Comparison of ENCODE assay signal across 4 worm cellular contexts in genomic region chrV:14510746-14511145, ce11.
TF ChIP-seq lines count a peak whose summit lies in the region.

R02D5.9 (minus strand) TSS chrV:14511123.

TF ChIP-seq in whole organism, L1 larva, 84 proteins besides CTCF, POLR2A, EP300 and RAD21 (continues in another document):
- no peak for TF ChIP-seq nhr-11 (tag; optimal IDR thresholded peaks at IDR 0.05; lab: Kevin White, UChicago)
- TF ChIP-seq mdl-1 (tag; optimal IDR thresholded peaks at IDR 0.05; lab: Kevin White, UChicago), result peak in 1 of 2 experiments; percentile 94
- TF ChIP-seq nhr-237 (tag; optimal IDR thresholded peaks at IDR 0.05; lab: Kevin White, UChicago), result no peak
- TF ChIP-seq unc-86 (tag; optimal IDR thresholded peaks at IDR 0.05; lab: Kevin White, UChicago), result no peak
- no peak for TF ChIP-seq sup-37 (GFP tag; optimal IDR thresholded peaks at IDR 0.05; lab: Kevin White, UChicago)
- no peak for TF ChIP-seq lin-13 (GFP tag; optimal IDR thresholded peaks at IDR 0.05; lab: Kevin White, UChicago)
- TF ChIP-seq zip-4 (GFP tag; optimal IDR thresholded peaks at IDR 0.05; lab: Kevin White, UChicago), result no peak
- no peak for TF ChIP-seq fkh-10 (GFP tag; optimal IDR thresholded peaks at IDR 0.05; lab: Kevin White, UChicago)
- TF ChIP-seq ztf-11 (tag; optimal IDR thresholded peaks at IDR 0.05; lab: Kevin White, UChicago), result no peak
- TF ChIP-seq blmp-1 (tag; optimal IDR thresholded peaks at IDR 0.05; lab: Kevin White, UChicago), result peak; percentile 99
- TF ChIP-seq alr-1 (tag; optimal IDR thresholded peaks at IDR 0.05; lab: Kevin White, UChicago; ENCODE audit: borderline replicate concordance), result no peak
- peak; percentile 51 for TF ChIP-seq snu-23 (GFP tag; optimal IDR thresholded peaks at IDR 0.05; lab: Kevin White, UChicago)
- TF ChIP-seq isw-1 (GFP tag; IDR thresholded peaks at IDR 0.05; lab: Robert Waterston, UW), result no peak
- TF ChIP-seq nhr-28 (tag; optimal IDR thresholded peaks at IDR 0.05; lab: Kevin White, UChicago), result no peak
- no peak for TF ChIP-seq lin-15B (tag; optimal IDR thresholded peaks at IDR 0.05; lab: Kevin White, UChicago)
- no peak for TF ChIP-seq egl-13 (tag; optimal IDR thresholded peaks at IDR 0.05; lab: Kevin White, UChicago)
- peak; percentile 6 for TF ChIP-seq pag-3 (tag; optimal IDR thresholded peaks at IDR 0.05; lab: Kevin White, UChicago; ENCODE audit: borderline replicate concordance, insufficient read depth)
- TF ChIP-seq nhr-47 (tag; optimal IDR thresholded peaks at IDR 0.05; lab: Kevin White, UChicago), result no peak
- peak; percentile 4 to 9 for TF ChIP-seq efl-1 (optimal IDR thresholded peaks at IDR 0.05; lab: Kevin White, UChicago)
- TF ChIP-seq efl-1 (GFP tag; optimal IDR thresholded peaks at IDR 0.05 in 1 of 2; lab: Kevin White, UChicago), result peak in 1 of 2 experiments; percentile 4
- TF ChIP-seq aha-1 (tag; optimal IDR thresholded peaks at IDR 0.05; lab: Kevin White, UChicago), result no peak
- no peak for TF ChIP-seq unc-98 (GFP tag; IDR thresholded peaks at IDR 0.05; lab: Robert Waterston, UW)
- peak; percentile 87 for TF ChIP-seq lin-14 (GFP tag; optimal IDR thresholded peaks at IDR 0.05; lab: Kevin White, UChicago)

TF ChIP-seq in whole organism, L2 larva, 48 proteins besides CTCF, POLR2A, EP300 and RAD21:
- no peak for TF ChIP-seq peb-1 (tag; optimal IDR thresholded peaks at IDR 0.05; lab: Kevin White, UChicago)
- TF ChIP-seq egl-27 (tag; optimal IDR thresholded peaks at IDR 0.05; lab: Kevin White, UChicago), result peak; percentile 9
- peak; percentile 97 for TF ChIP-seq blmp-1 (tag; optimal IDR thresholded peaks at IDR 0.05; lab: Kevin White, UChicago; ENCODE audit: insufficient read depth)
- TF ChIP-seq nhr-12 (tag; optimal IDR thresholded peaks at IDR 0.05; lab: Kevin White, UChicago), result no peak
- peak; percentile 20 for TF ChIP-seq fos-1 (tag; optimal IDR thresholded peaks at IDR 0.05; lab: Kevin White, UChicago)
- TF ChIP-seq sma-3 (GFP tag; optimal IDR thresholded peaks at IDR 0.05; lab: Kevin White, UChicago), result peak; percentile 95
- no peak for TF ChIP-seq lin-13 (GFP tag; optimal IDR thresholded peaks at IDR 0.05; lab: Kevin White, UChicago)
- TF ChIP-seq nhr-129 (tag; optimal IDR thresholded peaks at IDR 0.05; lab: Kevin White, UChicago), result peak; percentile 42
- peak; percentile 37 to 82 for TF ChIP-seq mdl-1 (tag; optimal IDR thresholded peaks at IDR 0.05; lab: Kevin White, UChicago)
- TF ChIP-seq sma-9 (GFP tag; optimal IDR thresholded peaks at IDR 0.05; lab: Kevin White, UChicago), result peak; percentile 88
- no peak for TF ChIP-seq sma-9 (tag; optimal IDR thresholded peaks at IDR 0.05; lab: Kevin White, UChicago)
- TF ChIP-seq sem-4 (tag; optimal IDR thresholded peaks at IDR 0.05; lab: Kevin White, UChicago), result peak; percentile 49
- TF ChIP-seq nhr-21 (tag; optimal IDR thresholded peaks at IDR 0.05; lab: Kevin White, UChicago), result peak; percentile 72
- peak; percentile 87 for TF ChIP-seq nhr-25 (tag; optimal IDR thresholded peaks at IDR 0.05; lab: Kevin White, UChicago)
TF ChIP-seq in whole organism, L2 larva: peak in this region for 10.

TF ChIP-seq in whole organism, L3 larva, 47 proteins besides CTCF, POLR2A, EP300 and RAD21:
- no peak for TF ChIP-seq daf-12 (tag; optimal IDR thresholded peaks at IDR 0.05; lab: Kevin White, UChicago)
- no peak for TF ChIP-seq zag-1 (tag; optimal IDR thresholded peaks at IDR 0.05; lab: Kevin White, UChicago)
- TF ChIP-seq mdl-1 (tag; optimal IDR thresholded peaks at IDR 0.05; lab: Kevin White, UChicago), result peak; percentile 24
- TF ChIP-seq nhr-76 (tag; optimal IDR thresholded peaks at IDR 0.05; lab: Kevin White, UChicago), result no peak
- peak; percentile 67 for TF ChIP-seq lin-39 (tag; optimal IDR thresholded peaks at IDR 0.05; lab: Kevin White, UChicago)
- TF ChIP-seq snpc-4 (tag; optimal IDR thresholded peaks at IDR 0.05; lab: Kevin White, UChicago), result no peak
- TF ChIP-seq elt-1 (tag; optimal IDR thresholded peaks at IDR 0.05; lab: Kevin White, UChicago), result peak; percentile 15
- no peak for TF ChIP-seq ceh-16 (tag; optimal IDR thresholded peaks at IDR 0.05; lab: Kevin White, UChicago)
- peak; percentile 89 for TF ChIP-seq nhr-25 (tag; optimal IDR thresholded peaks at IDR 0.05; lab: Kevin White, UChicago)
- no peak for TF ChIP-seq pha-4 (tag; optimal IDR thresholded peaks at IDR 0.05; lab: Kevin White, UChicago)
- no peak for TF ChIP-seq nhr-237 (tag; optimal IDR thresholded peaks at IDR 0.05; lab: Kevin White, UChicago)
- TF ChIP-seq nhr-43 (tag; optimal IDR thresholded peaks at IDR 0.05; lab: Kevin White, UChicago; ENCODE audit: poor library complexity, severe bottlenecking), result peak; percentile 50
- no peak for TF ChIP-seq ztf-11 (tag; optimal IDR thresholded peaks at IDR 0.05; lab: Kevin White, UChicago)
- no peak for TF ChIP-seq R02D3.7 (tag; optimal IDR thresholded peaks at IDR 0.05; lab: Kevin White, UChicago)
- TF ChIP-seq nhr-67 (tag; optimal IDR thresholded peaks at IDR 0.05; lab: Kevin White, UChicago), result no peak
- no peak for TF ChIP-seq elt-3 (tag; optimal IDR thresholded peaks at IDR 0.05; lab: Kevin White, UChicago)
- TF ChIP-seq eor-1 (tag; optimal IDR thresholded peaks at IDR 0.05; lab: Kevin White, UChicago), result no peak
- no peak for TF ChIP-seq ceh-28 (tag; optimal IDR thresholded peaks at IDR 0.05; lab: Kevin White, UChicago)
- no peak for TF ChIP-seq aly-2 (tag; optimal IDR thresholded peaks at IDR 0.05; lab: Kevin White, UChicago)
- TF ChIP-seq ceh-9 (tag; optimal IDR thresholded peaks at IDR 0.05; lab: Kevin White, UChicago), result no peak
- TF ChIP-seq elt-2 (tag; optimal IDR thresholded peaks at IDR 0.05; lab: Kevin White, UChicago), result no peak
- peak; percentile 68 for TF ChIP-seq nhr-23 (tag; optimal IDR thresholded peaks at IDR 0.05; lab: Kevin White, UChicago)
- TF ChIP-seq lsy-12 (tag; optimal IDR thresholded peaks at IDR 0.05; lab: Kevin White, UChicago), result no peak
- TF ChIP-seq tbx-2 (tag; optimal IDR thresholded peaks at IDR 0.05; lab: Kevin White, UChicago), result no peak
- no peak for TF ChIP-seq ztf-4 (tag; optimal IDR thresholded peaks at IDR 0.05; lab: Kevin White, UChicago)

TF ChIP-seq in whole organism, L4 larva, 104 proteins besides CTCF, POLR2A, EP300 and RAD21:
- peak; percentile 85 for TF ChIP-seq hlh-30 (tag; optimal IDR thresholded peaks at IDR 0.05; lab: Kevin White, UChicago; ENCODE audit: insufficient read depth)
- TF ChIP-seq lin-1 (GFP tag; IDR thresholded peaks at IDR 0.05; lab: Robert Waterston, UW), result no peak
- no peak for TF ChIP-seq nhr-11 (tag; optimal IDR thresholded peaks at IDR 0.05; lab: Kevin White, UChicago)
- no peak for TF ChIP-seq F49E8.2 (tag; optimal IDR thresholded peaks at IDR 0.05; lab: Kevin White, UChicago; ENCODE audit: borderline replicate concordance)
- peak; percentile 47 for TF ChIP-seq nhr-77 (tag; optimal IDR thresholded peaks at IDR 0.05; lab: Kevin White, UChicago)
- TF ChIP-seq dve-1 (tag; optimal IDR thresholded peaks at IDR 0.05; lab: Kevin White, UChicago; ENCODE audit: insufficient read depth), result peak; percentile 61
- peak; percentile 14 for TF ChIP-seq nhr-76 (tag; optimal IDR thresholded peaks at IDR 0.05; lab: Kevin White, UChicago)
- TF ChIP-seq jun-1 (tag; optimal IDR thresholded peaks at IDR 0.05; lab: Kevin White, UChicago), result no peak
- TF ChIP-seq tra-1 (GFP tag; IDR thresholded peaks at IDR 0.05; lab: Robert Waterston, UW), result peak; percentile 54; the same call in 1 of the 2 replicates
- TF ChIP-seq nhr-6 (tag; optimal IDR thresholded peaks at IDR 0.05; lab: Kevin White, UChicago), result peak; percentile 85
- no peak for TF ChIP-seq T20F7.1 (GFP tag; optimal IDR thresholded peaks at IDR 0.05; lab: Kevin White, UChicago)
- TF ChIP-seq cey-2 (tag; optimal IDR thresholded peaks at IDR 0.05; lab: Kevin White, UChicago; ENCODE audit: borderline replicate concordance, insufficient read depth), result peak; percentile 52
- no peak for TF ChIP-seq dmd-9 (GFP tag; IDR thresholded peaks at IDR 0.05; lab: Robert Waterston, UW)
- peak; percentile 91 for TF ChIP-seq mxl-3 (GFP tag; optimal IDR thresholded peaks at IDR 0.05; lab: Kevin White, UChicago)
- TF ChIP-seq Y48G9A.11 (GFP tag; IDR thresholded peaks at IDR 0.05; lab: Robert Waterston, UW), result no peak
- peak; percentile 77 to 97 for TF ChIP-seq mdl-1 (tag; optimal IDR thresholded peaks at IDR 0.05; lab: Kevin White, UChicago)
- TF ChIP-seq unc-62 (GFP tag; optimal IDR thresholded peaks at IDR 0.05 in 1 of 2; lab: Kevin White, UChicago), result peak in 1 of 2 experiments; percentile 85
- no peak for TF ChIP-seq unc-62 (tag; optimal IDR thresholded peaks at IDR 0.05; lab: Kevin White, UChicago)
- peak; percentile 89 for TF ChIP-seq nhr-28 (tag; optimal IDR thresholded peaks at IDR 0.05; lab: Kevin White, UChicago)

Comparison
In these comparisons a context has a peak if more than half of its experiments do, and no peak if none do; other contexts are left out.
1. Of the 29 proteins assayed by ChIP-seq in both whole organism, L4 larva and whole organism, L1 larva: peak only in whole organism, L4 larva: nhr-28, nhr-76 and nhr-77; only in whole organism, L1 larva: mep-1, skn-1 and unc-130; in both: none; in neither: 20; mixed calls (peak in some experiments, not most) for 3.